Fruit fly (Drosophila melanogaster) whole organism, embryonic: ENCODE results near the gene CG17344.
A peak's percentile ranks its signal among the peaks of the same experiment; 100 is the strongest.

Source experiments
- Abd-B ChIP-seq: fragments of 200-800 bp; sonication (Bioruptor generic); optimal IDR thresholded peaks from 2 replicates; lab custom pipeline; 2018; ENCODE audit warnings: missing biosample characterization, mild to moderate bottlenecking, missing genetic modification characterization, moderate library complexity
- Ada2b ChIP-seq: fragments of 200-800 bp; sonication (Bioruptor generic); IDR thresholded peaks from 2 replicates; pipeline ENCODE4 v1.3.6; 2022; ENCODE audit warnings: missing biosample characterization, missing genetic modification characterization
- CG11695 ChIP-seq: fragments of 200-800 bp; sonication (Bioruptor generic); IDR thresholded peaks from 3 replicates; pipeline ENCODE4 v1.3.6; 2022; ENCODE audit warnings: missing biosample characterization, missing genetic modification characterization
- CG12155 ChIP-seq: fragments of 200-800 bp; sonication (Bioruptor generic); optimal IDR thresholded peaks from 3 replicates; lab custom pipeline; 2016; ENCODE audit warnings: missing biosample characterization, missing genetic modification characterization
- CG13424 ChIP-seq: fragments of 200-800 bp; sonication (Bioruptor generic); optimal IDR thresholded peaks from 2 replicates; lab custom pipeline; 2019; ENCODE audit warnings: missing biosample characterization, mild to moderate bottlenecking, missing genetic modification characterization, moderate library complexity
- CG13894 ChIP-seq: fragments of 200-800 bp; sonication (Bioruptor generic); optimal IDR thresholded peaks from 3 replicates; lab custom pipeline; 2018; ENCODE audit warnings: missing biosample characterization, mild to moderate bottlenecking, missing genetic modification characterization, moderate library complexity
- CG14710 ChIP-seq: fragments of 200-800 bp; sonication (Bioruptor generic); optimal IDR thresholded peaks from 3 replicates; lab custom pipeline; 2019; ENCODE audit warnings: missing biosample characterization, mild to moderate bottlenecking, missing genetic modification characterization, moderate library complexity
- CG17802 ChIP-seq: fragments of 200-800 bp; sonication (Bioruptor generic); optimal IDR thresholded peaks from 2 replicates; lab custom pipeline; 2018; ENCODE audit warnings: missing biosample characterization, mild to moderate bottlenecking, missing genetic modification characterization, moderate library complexity
- CG17829 ChIP-seq: fragments of 200-800 bp; optimal IDR thresholded peaks from 2 replicates; lab custom pipeline; 2019; ENCODE audit warnings: missing biosample characterization, mild to moderate bottlenecking, missing genetic modification characterization, moderate library complexity
- CG2712 ChIP-seq: fragments of 200-800 bp; optimal IDR thresholded peaks from 3 replicates; lab custom pipeline; 2019; ENCODE audit warnings: missing biosample characterization, mild to moderate bottlenecking, missing genetic modification characterization, moderate library complexity
- CG31388 ChIP-seq: fragments of 200-800 bp; sonication (Bioruptor generic); optimal IDR thresholded peaks from 2 replicates; lab custom pipeline; 2016; ENCODE audit warnings: missing biosample characterization, missing genetic modification characterization
- CG32772 ChIP-seq: fragments of 200-800 bp; sonication (Bioruptor generic); IDR thresholded peaks from 2 replicates; pipeline ENCODE4 v1.3.6; 2022; ENCODE audit warnings: missing biosample characterization, missing genetic modification characterization
- CG33557 ChIP-seq: fragments of 200-800 bp; sonication (Bioruptor generic); optimal IDR thresholded peaks from 2 replicates; lab custom pipeline; 2019; ENCODE audit warnings: missing biosample characterization, mild to moderate bottlenecking, missing genetic modification characterization, moderate library complexity
- CG42726 ChIP-seq: fragments of 200-800 bp; sonication (Bioruptor generic); IDR thresholded peaks from 2 replicates; pipeline ENCODE4 v1.3.6; 2022; ENCODE audit warnings: missing biosample characterization, missing genetic modification characterization; ENCODE audit not compliant: partially characterized antibody
- CG7745 ChIP-seq: fragments of 200-800 bp; sonication (Bioruptor generic); optimal IDR thresholded peaks from 2 replicates; lab custom pipeline; 2018; ENCODE audit warnings: missing biosample characterization, mild to moderate bottlenecking, missing genetic modification characterization, moderate library complexity
- CG7839 ChIP-seq: fragments of 200-800 bp; sonication (Bioruptor generic); optimal IDR thresholded peaks from 3 replicates; lab custom pipeline; 2018; ENCODE audit warnings: missing biosample characterization, mild to moderate bottlenecking, missing genetic modification characterization, moderate library complexity
- CG8290 ChIP-seq, 3 experiments: fragments of 200-800 bp; sonication (Bioruptor generic); optimal IDR thresholded peaks; 2 replicates each; lab custom pipeline; 2016 to 2019; ENCODE audit warnings: missing biosample characterization in 3 of 3, missing genetic modification characterization in 3 of 3, mild to moderate bottlenecking in 2 of 3, moderate library complexity in 1 of 3
- CG8359 ChIP-seq: fragments of 200-800 bp; sonication (Bioruptor generic); optimal IDR thresholded peaks from 2 replicates; lab custom pipeline; 2017; ENCODE audit warnings: missing biosample characterization, mild to moderate bottlenecking, missing genetic modification characterization, borderline replicate concordance
- CG9797 ChIP-seq: fragments of 200-800 bp; sonication (Bioruptor generic); optimal IDR thresholded peaks from 3 replicates; lab custom pipeline; 2018; ENCODE audit warnings: missing biosample characterization, mild to moderate bottlenecking, missing genetic modification characterization
- Chrac-16 ChIP-seq: fragments of 200-800 bp; sonication (Bioruptor generic); optimal IDR thresholded peaks from 3 replicates; lab custom pipeline; 2016; ENCODE audit warnings: missing biosample characterization, missing genetic modification characterization
- Dbx ChIP-seq: fragments of 200-800 bp; sonication (Bioruptor generic); IDR thresholded peaks from 3 replicates; pipeline ENCODE4 v1.3.6; 2022; ENCODE audit warnings: missing biosample characterization, missing genetic modification characterization
- Doc3 ChIP-seq: fragments of 200-800 bp; sonication (Bioruptor generic); IDR thresholded peaks from 3 replicates; pipeline ENCODE4 v1.3.6; 2022; ENCODE audit warnings: missing biosample characterization, missing genetic modification characterization; ENCODE audit not compliant: partially characterized antibody
- E2f1 ChIP-seq: fragments of 200-800 bp; sonication (Bioruptor generic); IDR thresholded peaks from 2 replicates; pipeline ENCODE4 v1.3.6; 2022; ENCODE audit warnings: missing biosample characterization, missing genetic modification characterization
- HLH4C ChIP-seq: fragments of 200-800 bp; sonication (Bioruptor generic); IDR thresholded peaks from 3 replicates; pipeline ENCODE4 v1.3.6; 2022; ENCODE audit warnings: missing biosample characterization, missing genetic modification characterization; ENCODE audit not compliant: partially characterized antibody
- Hey ChIP-seq: fragments of 200-800 bp; sonication (Bioruptor generic); optimal IDR thresholded peaks from 3 replicates; lab custom pipeline; 2018; ENCODE audit warnings: missing biosample characterization, mild to moderate bottlenecking, missing genetic modification characterization
- HmgD ChIP-seq: fragments of 200-800 bp; sonication (Bioruptor generic); optimal IDR thresholded peaks from 3 replicates; lab custom pipeline; 2016; ENCODE audit warnings: missing biosample characterization, missing genetic modification characterization
- Lim3 ChIP-seq: fragments of 200-800 bp; sonication (Bioruptor generic); IDR thresholded peaks from 2 replicates; pipeline ENCODE4 v1.3.6; 2022; ENCODE audit warnings: missing biosample characterization, missing genetic modification characterization
- Meics ChIP-seq: fragments of 200-800 bp; sonication (Bioruptor generic); optimal IDR thresholded peaks from 2 replicates; lab custom pipeline; 2017; ENCODE audit warnings: missing biosample characterization, mild to moderate bottlenecking, missing genetic modification characterization
- NFAT ChIP-seq: fragments of 200-800 bp; sonication (Bioruptor generic); IDR thresholded peaks from 2 replicates; pipeline ENCODE4 v1.3.6; 2022; ENCODE audit warnings: missing biosample characterization, missing genetic modification characterization
- Oaz ChIP-seq: fragments of 200-800 bp; sonication (Bioruptor generic); IDR thresholded peaks from 2 replicates; pipeline ENCODE4 v1.3.6; 2022; ENCODE audit warnings: missing biosample characterization, missing genetic modification characterization
- Ssrp ChIP-seq: fragments of 200-800 bp; sonication (Bioruptor generic); optimal IDR thresholded peaks from 2 replicates; lab custom pipeline; 2018; ENCODE audit warnings: missing biosample characterization, mild to moderate bottlenecking, missing genetic modification characterization, moderate library complexity
- crc ChIP-seq: fragments of 200-800 bp; sonication (Bioruptor generic); optimal IDR thresholded peaks from 2 replicates; lab custom pipeline; 2016; ENCODE audit warnings: missing biosample characterization, missing genetic modification characterization
- crol ChIP-seq: fragments of 200-800 bp; sonication (Bioruptor generic); IDR thresholded peaks from 2 replicates; pipeline ENCODE4 v1.3.6; 2022; ENCODE audit warnings: missing biosample characterization, missing genetic modification characterization
- da ChIP-seq: fragments of 200-800 bp; sonication (Bioruptor generic); optimal IDR thresholded peaks from 2 replicates; lab custom pipeline; 2016; ENCODE audit warnings: missing biosample characterization, missing genetic modification characterization
- ems ChIP-seq: fragments of 200-800 bp; sonication (Bioruptor generic); optimal IDR thresholded peaks from 3 replicates; lab custom pipeline; 2016; ENCODE audit warnings: missing biosample characterization, missing genetic modification characterization
- grau ChIP-seq: fragments of 200-800 bp; optimal IDR thresholded peaks from 3 replicates; lab custom pipeline; 2019; ENCODE audit warnings: missing biosample characterization, mild to moderate bottlenecking, missing genetic modification characterization, moderate library complexity
- lmd ChIP-seq: fragments of 200-800 bp; sonication (Bioruptor generic); IDR thresholded peaks from 2 replicates; pipeline ENCODE4 v1.3.6; 2022; ENCODE audit warnings: missing biosample characterization, missing genetic modification characterization
- nau ChIP-seq: fragments of 200-800 bp; sonication (Bioruptor generic); optimal IDR thresholded peaks from 3 replicates; lab custom pipeline; 2017; ENCODE audit warnings: missing biosample characterization, mild to moderate bottlenecking, missing genetic modification characterization, missing genetic modification reagents
- nerfin-1 ChIP-seq: fragments of 200-800 bp; sonication (Bioruptor generic); optimal IDR thresholded peaks from 3 replicates; lab custom pipeline; 2019; ENCODE audit warnings: missing biosample characterization, mild to moderate bottlenecking, missing genetic modification characterization, moderate library complexity
- nmo ChIP-seq: fragments of 200-800 bp; sonication (Bioruptor generic); optimal IDR thresholded peaks from 2 replicates; lab custom pipeline; 2018; ENCODE audit warnings: missing biosample characterization, mild to moderate bottlenecking, missing genetic modification characterization, moderate library complexity
- odd ChIP-seq: fragments of 200-800 bp; sonication (Bioruptor generic); optimal IDR thresholded peaks from 2 replicates; lab custom pipeline; 2017; ENCODE audit warnings: missing biosample characterization, mild to moderate bottlenecking, missing genetic modification characterization
- pros ChIP-seq: fragments of 200-800 bp; sonication (Bioruptor generic); optimal IDR thresholded peaks from 3 replicates; lab custom pipeline; 2019; ENCODE audit warnings: missing biosample characterization, mild to moderate bottlenecking, missing genetic modification characterization, moderate library complexity
- rib ChIP-seq: fragments of 200-800 bp; sonication (Bioruptor generic); IDR thresholded peaks from 2 replicates; pipeline ENCODE4 v1.3.6; 2022; ENCODE audit warnings: missing biosample characterization, missing genetic modification characterization
- sd ChIP-seq: fragments of 200-800 bp; sonication (Bioruptor generic); optimal IDR thresholded peaks from 3 replicates; lab custom pipeline; 2018; ENCODE audit warnings: missing biosample characterization, mild to moderate bottlenecking, missing genetic modification characterization, moderate library complexity
- tll ChIP-seq, 2 experiments: fragments of 200-800 bp in 1 of 2; fragments of >200 bp in 1 of 2; sonication (Bioruptor generic) in 1 of 2; optimal IDR thresholded peaks; 2 replicates each; lab custom pipeline; 2017 to 2019; ENCODE audit warnings: missing biosample characterization in 2 of 2, missing genetic modification characterization in 2 of 2, mild to moderate bottlenecking in 1 of 2, moderate library complexity in 1 of 2
- twi ChIP-seq: fragments of 200-800 bp; optimal IDR thresholded peaks from 2 replicates; lab custom pipeline; 2019; ENCODE audit warnings: missing biosample characterization, mild to moderate bottlenecking, missing genetic modification characterization, moderate library complexity
- usp ChIP-seq: fragments of >200 bp; optimal IDR thresholded peaks from 2 replicates; lab custom pipeline; 2017; ENCODE audit warnings: missing biosample characterization, missing genetic modification characterization
- zfh1 ChIP-seq: fragments of 200-800 bp; sonication (Bioruptor generic); IDR thresholded peaks from 3 replicates; pipeline ENCODE4 v1.3.6; 2022; ENCODE audit warnings: missing biosample characterization, missing genetic modification characterization

Gene CG17344

dm6 chr2L:19120196-19120950 lies 18.5 kb downstream of the CG17344 start, which contains the start of gene Ddc (continued):
- no peak for TF ChIP-seq CG7839 (tag; lab: Kevin White, UChicago)
- no peak for TF ChIP-seq usp
- TF ChIP-seq crol (GFP tag; lab: Robert Waterston, UW) = no peak
- no peak for TF ChIP-seq nau (GFP tag; lab: Kevin White, UChicago)
- no peak for TF ChIP-seq Ada2b
- 0 out of 2 replicates have a peak, but pooled peaks have one; percentile 33 for TF ChIP-seq CG42726 (GFP tag; lab: Robert Waterston, UW)
- TF ChIP-seq CG13894 = no peak
- no peak for TF ChIP-seq odd (GFP tag; lab: Kevin White, UChicago)
- TF ChIP-seq lmd = peak; percentile 12; the same call in 1 of the 2 replicates
- no peak for TF ChIP-seq CG12155
- TF ChIP-seq NFAT (GFP tag; lab: Robert Waterston, UW) = 0 out of 2 replicates have a peak, but pooled peaks have one; percentile 50
- no peak for TF ChIP-seq HLH4C (GFP tag; lab: Robert Waterston, UW)
- no peak for TF ChIP-seq pros (GFP tag; lab: Kevin White, UChicago)
- no peak for TF ChIP-seq CG8290 (GFP tag; optimal IDR thresholded peaks at IDR 0.05; lab: Kevin White, UChicago)
- TF ChIP-seq CG8290 (tag; optimal IDR thresholded peaks at IDR 0.05; lab: Kevin White, UChicago) = peak in 1 of 2 experiments; percentile 43
- TF ChIP-seq Meics = no peak
- TF ChIP-seq CG7745 (tag; lab: Kevin White, UChicago) = no peak
- TF ChIP-seq CG9797 = no peak
- TF ChIP-seq sd (tag; lab: Kevin White, UChicago) = peak; percentile 11
- no peak for TF ChIP-seq CG11695
- TF ChIP-seq ems (GFP tag; lab: Kevin White, UChicago) = no peak
- no peak for TF ChIP-seq HmgD
- 0 out of 3 replicates have a peak, but pooled peaks have one; percentile 32 for TF ChIP-seq Dbx (GFP tag; lab: Robert Waterston, UW)
- no peak for TF ChIP-seq twi (tag; lab: Kevin White, UChicago)
- TF ChIP-seq CG2712 (tag; lab: Kevin White, UChicago) = no peak
- TF ChIP-seq Lim3 (GFP tag; lab: Robert Waterston, UW) = peak; percentile 10; the same call in 1 of the 2 replicates
- TF ChIP-seq crc = no peak
- no peak for TF ChIP-seq nerfin-1 (tag; lab: Kevin White, UChicago)
- TF ChIP-seq Abd-B (GFP tag; lab: Kevin White, UChicago) = peak; percentile 13
- TF ChIP-seq Oaz = no peak
- no peak for TF ChIP-seq CG8359
- TF ChIP-seq CG14710 (tag; lab: Kevin White, UChicago) = no peak
- no peak for TF ChIP-seq Ssrp
- TF ChIP-seq CG33557 = no peak
- TF ChIP-seq grau (tag; lab: Kevin White, UChicago) = no peak
- TF ChIP-seq CG17802 (tag; lab: Kevin White, UChicago) = no peak
- TF ChIP-seq Doc3 = no peak
- no peak for TF ChIP-seq da (GFP tag; lab: Kevin White, UChicago)
- TF ChIP-seq CG17829 (tag; lab: Kevin White, UChicago) = no peak
- TF ChIP-seq Chrac-16 = no peak
- no peak for TF ChIP-seq nmo (GFP tag; lab: Kevin White, UChicago)
- no peak for TF ChIP-seq Hey (tag; lab: Kevin White, UChicago)
- no peak for TF ChIP-seq CG13424 (tag; lab: Kevin White, UChicago)
- no peak for TF ChIP-seq CG32772 (GFP tag; lab: Robert Waterston, UW)
- no peak for TF ChIP-seq rib (GFP tag; lab: Robert Waterston, UW)
- no peak for TF ChIP-seq CG31388 (GFP tag; lab: Kevin White, UChicago)
- TF ChIP-seq zfh1 (GFP tag; lab: Robert Waterston, UW) = no peak
- no peak for TF ChIP-seq E2f1 (GFP tag; lab: Robert Waterston, UW)
- TF ChIP-seq tll (GFP tag; optimal IDR thresholded peaks at IDR 0.05; lab: Kevin White, UChicago) = no peak
